Worm (Caenorhabditis elegans) whole organism, early embryonic: ENCODE measurements around the gene Y47D3A.32.

Experiments used
- B0310.2 ChIP-seq: sonication (generic microtip); optimal IDR thresholded peaks from 2 replicates; lab custom pipeline; 2016; ENCODE audit warnings: mild to moderate bottlenecking, missing genetic modification characterization, missing compliant biosample characterization
- F13C5.2 ChIP-seq: sonication (generic microtip); optimal IDR thresholded peaks from 2 replicates; lab custom pipeline; 2017; ENCODE audit warnings: mild to moderate bottlenecking, missing genetic modification characterization, inconsistent platforms, missing compliant biosample characterization
- aly-1 ChIP-seq: sonication (generic microtip); optimal IDR thresholded peaks from 2 replicates; lab custom pipeline; 2016; ENCODE audit warnings: missing genetic modification characterization, missing compliant biosample characterization
- ama-1 ChIP-seq: fragments of 150-350 bp; optimal IDR thresholded peaks from 2 replicates; lab custom pipeline; 2014
- ceh-13 ChIP-seq: fragments of 200-800 bp; sonication (Bioruptor generic); optimal IDR thresholded peaks from 2 replicates; lab custom pipeline; 2018; ENCODE audit warnings: mild to moderate bottlenecking, missing genetic modification characterization, missing compliant biosample characterization
- ceh-36 ChIP-seq: sonication (generic microtip); optimal IDR thresholded peaks from 2 replicates; lab custom pipeline; 2016; ENCODE audit warnings: missing genetic modification characterization, inconsistent platforms, missing compliant biosample characterization
- ets-7 ChIP-seq: sonication (generic microtip); optimal IDR thresholded peaks from 2 replicates; lab custom pipeline; 2016; ENCODE audit warnings: missing genotype, missing genetic modification characterization, missing compliant biosample characterization
- flt-1 ChIP-seq: fragments of 200-800 bp; sonication (Bioruptor generic); IDR thresholded peaks from 2 replicates; pipeline ENCODE4 v1.3.6; 2022; ENCODE audit warnings: missing genetic modification characterization, missing compliant biosample characterization
- hmbx-1 ChIP-seq: sonication (generic microtip); optimal IDR thresholded peaks from 2 replicates; lab custom pipeline; 2016; ENCODE audit warnings: mild to moderate bottlenecking, missing genetic modification characterization, missing compliant biosample characterization
- hmg-4 ChIP-seq: fragments of 200-800 bp; sonication (Bioruptor generic); optimal IDR thresholded peaks from 2 replicates; lab custom pipeline; 2018; ENCODE audit warnings: mild to moderate bottlenecking, missing genetic modification characterization, missing compliant biosample characterization
- hnd-1 ChIP-seq: sonication (generic microtip); optimal IDR thresholded peaks from 2 replicates; lab custom pipeline; 2016; ENCODE audit warnings: missing genetic modification characterization, missing compliant biosample characterization
- pes-1 ChIP-seq: fragments of 200-800 bp; sonication (Bioruptor generic); IDR thresholded peaks from 2 replicates; pipeline ENCODE4 v1.3.6; 2022; ENCODE audit warnings: missing genetic modification reagents, missing genetic modification characterization, missing compliant biosample characterization
- scrt-1 ChIP-seq: fragments of 200-800 bp; sonication (Bioruptor generic); IDR thresholded peaks from 2 replicates; pipeline ENCODE4 v1.3.6; 2022; ENCODE audit warnings: missing genetic modification characterization, missing compliant biosample characterization
- sea-1 ChIP-seq: fragments of 200-800 bp; sonication (Bioruptor generic); conservative IDR thresholded peaks from 2 replicates; pipeline ENCODE4 v1.3.6; 2022; ENCODE audit warnings: missing genetic modification characterization, missing compliant biosample characterization
- tbx-11 ChIP-seq: fragments of 200-800 bp; sonication (Bioruptor generic); IDR thresholded peaks from 2 replicates; pipeline ENCODE4 v1.3.6; 2022; ENCODE audit warnings: missing genetic modification characterization, missing compliant biosample characterization
- tbx-37 ChIP-seq: fragments of 200-800 bp; sonication (Bioruptor generic); conservative IDR thresholded peaks from 2 replicates; pipeline ENCODE4 v1.3.6; 2022; ENCODE audit warnings: missing genetic modification reagents, missing genetic modification characterization, missing compliant biosample characterization
- tra-4 ChIP-seq: sonication (generic microtip); optimal IDR thresholded peaks from 2 replicates; lab custom pipeline; 2017; ENCODE audit warnings: missing genetic modification characterization, missing compliant biosample characterization

The Y47D3A.32 gene

DNA sequence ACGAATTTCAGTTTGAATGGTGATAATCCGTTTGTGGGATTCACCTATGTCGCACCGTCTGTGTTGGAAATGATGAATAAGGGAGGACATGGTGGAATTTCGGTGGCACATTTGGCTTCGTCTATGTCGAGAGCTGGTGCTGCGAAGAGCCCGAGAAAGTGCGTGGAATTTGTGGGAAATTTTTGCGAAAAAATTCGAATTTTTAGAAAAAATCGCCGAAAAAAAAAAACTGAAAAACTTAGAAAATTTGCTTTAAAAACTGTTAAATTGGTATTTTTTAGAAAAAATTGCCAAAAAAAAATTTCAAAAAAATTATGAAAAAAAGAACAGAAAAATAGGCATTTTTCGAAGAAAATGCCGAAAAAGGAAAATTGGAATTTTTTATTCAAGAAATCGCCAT lies 3.3 kb upstream of the Y47D3A.32 start:
- no peak for TF ChIP-seq sea-1
- TF ChIP-seq aly-1 (tag; lab: Kevin White, UChicago): no peak

DNA sequence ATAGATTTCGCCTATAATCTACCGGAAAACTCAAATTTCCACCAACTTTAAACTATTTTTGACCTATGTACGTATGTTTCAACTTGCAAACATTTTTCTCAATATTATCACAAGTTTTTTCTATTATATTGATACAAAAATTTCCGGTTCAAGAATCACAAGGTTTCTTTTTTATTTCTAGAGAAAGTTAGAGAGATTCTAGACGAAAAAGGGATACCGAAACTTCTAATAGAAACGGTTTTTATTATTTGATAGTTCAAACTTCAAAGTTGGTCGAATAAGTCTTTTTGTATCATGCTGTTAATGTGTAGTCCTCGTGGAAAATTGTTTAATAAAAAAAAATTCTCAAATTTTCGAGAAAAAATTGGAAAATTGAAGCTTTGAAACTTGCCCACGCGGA lies 2.9 kb downstream of the Y47D3A.32 start:
- TF ChIP-seq scrt-1 (no peak), sea-1 (no peak), aly-1 (tag; lab: Kevin White, UChicago) (no peak), tbx-37 (no peak), pes-1 (GFP tag; lab: Robert Waterston, UW) (no peak), flt-1 (GFP tag; lab: Robert Waterston, UW) (no peak)

DNA sequence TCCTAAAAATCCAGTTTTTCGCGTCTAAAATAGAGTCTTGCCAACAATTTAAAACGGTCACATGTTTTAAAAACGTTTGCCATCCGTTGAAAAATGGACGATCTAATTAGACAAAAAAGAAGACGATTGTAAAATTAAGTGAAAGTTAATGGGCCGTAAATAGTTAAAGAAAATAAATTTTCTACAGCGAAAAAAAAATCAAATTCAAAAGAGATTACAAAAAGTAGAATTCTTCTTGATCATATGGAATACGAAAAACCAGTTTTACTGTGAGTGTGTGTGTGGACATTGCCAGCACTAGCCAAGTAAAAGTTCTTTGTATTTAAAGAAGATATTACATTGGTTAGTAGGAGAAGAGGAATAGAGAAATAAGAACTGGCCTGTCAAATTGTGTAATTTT lies 9.9 kb downstream of the Y47D3A.32 start:
- TF ChIP-seq pes-1 (GFP tag; lab: Robert Waterston, UW) (no peak), B0310.2 (tag; lab: Kevin White, UChicago) (no peak), ets-7 (tag; lab: Kevin White, UChicago) (no peak), tbx-11 (GFP tag; lab: Robert Waterston, UW) (no peak), ceh-36 (no peak), hmg-4 (no peak), tra-4 (tag; lab: Kevin White, UChicago) (no peak), flt-1 (GFP tag; lab: Robert Waterston, UW) (no peak), aly-1 (tag; lab: Kevin White, UChicago) (no peak), scrt-1 (no peak), hnd-1 (no peak), F13C5.2 (tag; lab: Kevin White, UChicago) (no peak), ama-1 (lab: Kevin White, UChicago) (no peak), ceh-13 (GFP tag; lab: Kevin White, UChicago) (no peak), tbx-37 (no peak), hmbx-1 (tag; lab: Kevin White, UChicago) (no peak)

ce11 chrIII:11267372-11267771 lies 15.2 kb downstream of the Y47D3A.32 start:
- TF ChIP-seq hmbx-1 (tag; lab: Kevin White, UChicago) (no peak), B0310.2 (tag; lab: Kevin White, UChicago) (no peak), tbx-11 (GFP tag; lab: Robert Waterston, UW) (no peak), ceh-13 (GFP tag; lab: Kevin White, UChicago) (no peak), hmg-4 (no peak), F13C5.2 (tag; lab: Kevin White, UChicago) (no peak), hnd-1 (no peak), ets-7 (tag; lab: Kevin White, UChicago) (no peak), pes-1 (GFP tag; lab: Robert Waterston, UW) (no peak), tra-4 (tag; lab: Kevin White, UChicago) (no peak), scrt-1 (no peak), tbx-37 (no peak), ama-1 (lab: Kevin White, UChicago) (no peak), flt-1 (GFP tag; lab: Robert Waterston, UW) (no peak), ceh-36 (no peak)

- TF ChIP-seq tra-4 (tag; lab: Kevin White, UChicago) (no peak), ceh-13 (GFP tag; lab: Kevin White, UChicago) (no peak), hnd-1 (no peak)
These were observed 16.3 kb downstream of the Y47D3A.32 start for ce11 chrIII:11268532-11268931.

DNA sequence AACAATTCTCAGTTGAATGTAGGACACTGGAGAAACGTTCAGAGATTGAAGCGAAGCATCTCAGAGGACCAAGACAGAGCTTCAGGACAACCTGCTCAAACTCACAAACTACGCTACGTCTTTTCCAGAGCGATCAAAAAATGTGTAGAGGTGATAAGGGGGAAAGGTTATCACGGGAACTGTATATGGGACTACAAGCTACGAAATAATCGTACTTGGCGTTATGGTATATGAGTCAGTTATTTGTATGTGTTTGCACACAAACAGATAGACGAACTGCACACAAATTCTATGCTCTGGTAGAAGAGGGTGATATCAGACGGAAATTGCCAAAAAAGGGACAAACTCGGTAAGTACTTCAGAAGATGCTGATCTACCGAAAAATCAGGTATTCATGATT lies 17.0 kb downstream of the Y47D3A.32 start:
- TF ChIP-seq tbx-37: no peak
- TF ChIP-seq scrt-1: no peak
- TF ChIP-seq tra-4 (tag; lab: Kevin White, UChicago): no peak
- no peak for TF ChIP-seq ama-1 (lab: Kevin White, UChicago)
- no peak for TF ChIP-seq flt-1 (GFP tag; lab: Robert Waterston, UW)
- TF ChIP-seq hmbx-1 (tag; lab: Kevin White, UChicago): no peak
- TF ChIP-seq hmg-4: no peak
- TF ChIP-seq B0310.2 (tag; lab: Kevin White, UChicago): no peak
- no peak for TF ChIP-seq ets-7 (tag; lab: Kevin White, UChicago)
- no peak for TF ChIP-seq tbx-11 (GFP tag; lab: Robert Waterston, UW)

DNA sequence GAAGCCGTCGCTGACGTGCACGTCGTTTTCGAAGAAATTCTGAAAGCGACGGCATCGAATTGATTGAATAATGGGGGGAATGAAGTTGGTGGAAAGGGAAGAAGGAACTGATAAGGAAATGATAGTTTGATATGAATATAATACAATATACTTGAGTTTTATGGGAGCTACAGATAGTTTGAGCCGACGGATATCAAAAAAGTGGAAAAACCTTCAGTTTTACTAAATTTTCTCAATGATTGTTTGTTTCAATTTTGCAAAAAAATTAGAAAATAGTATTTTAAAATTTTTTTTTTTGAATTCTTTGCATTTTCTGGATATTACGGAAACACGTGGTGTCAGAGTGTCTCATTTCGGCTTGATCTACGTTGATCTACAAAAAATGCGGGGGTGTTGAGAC lies 18.6 kb downstream of the Y47D3A.32 start, which contains the start of gene obr-1:
Gene obr-1 (minus strand): TSS at position 101 of the 400 bp plus-strand sequence.
- TF ChIP-seq flt-1 (GFP tag; lab: Robert Waterston, UW) (no peak), ets-7 (tag; lab: Kevin White, UChicago) (no peak), scrt-1 (no peak), pes-1 (GFP tag; lab: Robert Waterston, UW) (no peak), tra-4 (tag; lab: Kevin White, UChicago) (no peak), ceh-36 (no peak), sea-1 (no peak), tbx-37 (no peak), hmg-4 (no peak), tbx-11 (GFP tag; lab: Robert Waterston, UW) (no peak), B0310.2 (tag; lab: Kevin White, UChicago) (no peak), F13C5.2 (tag; lab: Kevin White, UChicago) (no peak)

- no peak for TF ChIP-seq sea-1
- TF ChIP-seq ceh-13 (GFP tag; lab: Kevin White, UChicago): no peak
- TF ChIP-seq hmbx-1 (tag; lab: Kevin White, UChicago): no peak
- no peak for TF ChIP-seq F13C5.2 (tag; lab: Kevin White, UChicago)
- TF ChIP-seq scrt-1: no peak
These were observed 22.5 kb downstream of the Y47D3A.32 start, which contains the start of gene Y47D3A.20 for ce11 chrIII:11274590-11275116. Gene Y47D3A.20, plus strand, starts transcription at chrIII:11275066.

DNA sequence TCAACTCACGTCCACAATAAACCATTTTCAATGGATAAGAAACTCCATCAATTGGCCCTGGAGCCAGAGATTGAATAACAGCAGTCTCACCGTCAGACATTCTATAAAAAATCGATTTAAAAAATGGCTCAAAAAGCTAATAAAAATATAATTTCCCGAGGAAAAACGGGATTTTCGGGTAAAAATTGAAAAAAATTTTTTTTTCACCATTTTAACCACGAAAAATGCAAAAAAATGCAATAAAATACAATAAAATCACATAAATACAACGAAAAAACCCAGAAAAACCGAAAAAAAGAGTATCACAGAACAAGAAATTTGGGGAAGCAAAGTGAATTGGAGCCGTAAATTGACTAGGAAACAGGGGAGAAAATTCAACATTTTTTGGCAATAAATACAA lies 26.6 kb downstream of the Y47D3A.32 start, which contains the start of gene Y47D3A.21:
Gene Y47D3A.21 (minus strand): TSS at position 101 of the 400 bp plus-strand sequence.
- TF ChIP-seq F13C5.2 (tag; lab: Kevin White, UChicago) (no peak), pes-1 (GFP tag; lab: Robert Waterston, UW) (no peak), ama-1 (lab: Kevin White, UChicago) (no peak), hnd-1 (no peak), flt-1 (GFP tag; lab: Robert Waterston, UW) (no peak), tbx-37 (no peak), tbx-11 (GFP tag; lab: Robert Waterston, UW) (no peak), aly-1 (tag; lab: Kevin White, UChicago) (no peak), ceh-36 (no peak), B0310.2 (tag; lab: Kevin White, UChicago) (no peak), scrt-1 (no peak), hmg-4 (no peak), sea-1 (no peak), tra-4 (tag; lab: Kevin White, UChicago) (no peak), ets-7 (tag; lab: Kevin White, UChicago) (no peak), hmbx-1 (tag; lab: Kevin White, UChicago) (no peak), ceh-13 (GFP tag; lab: Kevin White, UChicago) (no peak)
